Worm (Caenorhabditis elegans) whole organism, young adult: Measurements from ENCODE around the gene mif-2.

Experiments used
- B0336.3 ChIP-seq: fragments of 200-800 bp; sonication (Bioruptor generic); IDR thresholded peaks from 2 replicates; pipeline ENCODE4 v1.3.6; 2022; ENCODE audit warnings: missing genetic modification characterization, missing compliant biosample characterization
- F10E7.11 ChIP-seq: sonication (generic microtip); optimal IDR thresholded peaks from 2 replicates; lab custom pipeline; 2017; ENCODE audit warnings: mild to moderate bottlenecking, missing genetic modification characterization, moderate library complexity, missing compliant biosample characterization
- F22D6.2 ChIP-seq: sonication (generic microtip); optimal IDR thresholded peaks from 2 replicates; lab custom pipeline; 2016; ENCODE audit warnings: mild to moderate bottlenecking, missing genetic modification characterization, missing compliant biosample characterization
- K11D2.4 ChIP-seq: fragments of 200-800 bp; sonication (Bioruptor generic); IDR thresholded peaks from 2 replicates; pipeline ENCODE4 v1.3.6; 2022; ENCODE audit warnings: missing genetic modification reagents, missing genetic modification characterization, missing compliant biosample characterization
- T26A5.8 ChIP-seq: sonication (generic microtip); optimal IDR thresholded peaks from 2 replicates; lab custom pipeline; 2016; ENCODE audit warnings: missing genetic modification characterization, missing compliant biosample characterization
- Y56A3A.18 ChIP-seq: fragments of 200-800 bp; sonication (Bioruptor generic); IDR thresholded peaks from 2 replicates; pipeline ENCODE4 v1.3.6; 2022; ENCODE audit warnings: missing genetic modification reagents, missing genetic modification characterization, missing compliant biosample characterization
- Y67H2A.10 ChIP-seq: fragments of 200-800 bp; sonication (Bioruptor generic); conservative IDR thresholded peaks from 2 replicates; pipeline ENCODE4 v1.3.6; 2022; ENCODE audit warnings: missing genetic modification reagents, missing genetic modification characterization, missing compliant biosample characterization
- ZK185.1 ChIP-seq: sonication (generic microtip); optimal IDR thresholded peaks from 2 replicates; lab custom pipeline; 2016; ENCODE audit warnings: mild to moderate bottlenecking, missing genetic modification characterization, missing compliant biosample characterization; ENCODE audit not compliant: poor library complexity, severe bottlenecking
- ama-1 ChIP-seq, 3 experiments: fragments of 150-350 bp in 1 of 3; sonication (generic microtip) in 2 of 3; optimal IDR thresholded peaks; 2 replicates each; lab custom pipeline; 2014 to 2018; ENCODE audit warnings: missing biosample characterization in 2 of 3, missing genetic modification characterization in 2 of 3, missing genetic modification reagents in 2 of 3
- aptf-2 ChIP-seq: fragments of 200-800 bp; sonication (Bioruptor generic); conservative IDR thresholded peaks from 2 replicates; pipeline ENCODE4 v1.3.6; 2022; ENCODE audit warnings: missing genetic modification reagents, missing genetic modification characterization, missing compliant biosample characterization
- athp-1 ChIP-seq: sonication (generic microtip); optimal IDR thresholded peaks from 2 replicates; lab custom pipeline; 2017; ENCODE audit warnings: mild to moderate bottlenecking, missing genetic modification characterization, missing compliant biosample characterization
- attf-5 ChIP-seq: fragments of 200-800 bp; sonication (Bioruptor generic); optimal IDR thresholded peaks from 2 replicates; lab custom pipeline; 2018; ENCODE audit warnings: mild to moderate bottlenecking, missing genetic modification characterization, missing compliant biosample characterization
- ceh-27 ChIP-seq: fragments of 200-800 bp; sonication (Bioruptor generic); optimal IDR thresholded peaks from 2 replicates; lab custom pipeline; 2018; ENCODE audit warnings: mild to moderate bottlenecking, missing genetic modification characterization, moderate library complexity, missing compliant biosample characterization
- ceh-79 ChIP-seq: sonication (generic microtip); optimal IDR thresholded peaks from 2 replicates; lab custom pipeline; 2017; ENCODE audit warnings: mild to moderate bottlenecking, missing genetic modification characterization, missing compliant biosample characterization
- chd-7 ChIP-seq: sonication (generic microtip); optimal IDR thresholded peaks from 2 replicates; lab custom pipeline; 2016; ENCODE audit warnings: mild to moderate bottlenecking, missing genetic modification characterization, moderate library complexity, missing compliant biosample characterization
- die-1 ChIP-seq: sonication (generic microtip); optimal IDR thresholded peaks from 2 replicates; lab custom pipeline; 2016; ENCODE audit warnings: missing genotype, mild to moderate bottlenecking, missing genetic modification characterization, missing compliant biosample characterization
- dpl-1 ChIP-seq: fragments of 150-350 bp; optimal IDR thresholded peaks from 2 replicates; lab custom pipeline; 2014; ENCODE audit warnings: missing biosample characterization, missing genetic modification reagents, missing genetic modification characterization
- let-607 ChIP-seq, 2 experiments: fragments of 200-800 bp in 1 of 2; sonication (Bioruptor generic) in 1 of 2; sonication (generic microtip) in 1 of 2; optimal IDR thresholded peaks; 2 replicates each; lab custom pipeline; 2016 to 2018; ENCODE audit warnings: mild to moderate bottlenecking in 2 of 2, missing compliant biosample characterization in 2 of 2, missing genetic modification characterization in 2 of 2, moderate library complexity in 2 of 2, missing genotype in 1 of 2
- lin-35 ChIP-seq, 3 experiments: fragments of 150-350 bp in 2 of 3; sonication (generic microtip) in 1 of 3; optimal IDR thresholded peaks; 2 replicates each; lab custom pipeline; 2014 to 2018; ENCODE audit warnings: missing biosample characterization in 3 of 3, missing genetic modification characterization in 3 of 3, missing genetic modification reagents in 3 of 3
- lsl-1 ChIP-seq: fragments of 200-800 bp; sonication (Bioruptor generic); optimal IDR thresholded peaks from 2 replicates; lab custom pipeline; 2018; ENCODE audit warnings: mild to moderate bottlenecking, missing genetic modification characterization, moderate library complexity, missing compliant biosample characterization
- lsy-27 ChIP-seq: sonication (generic microtip); optimal IDR thresholded peaks from 2 replicates; lab custom pipeline; 2017; ENCODE audit warnings: missing genetic modification characterization, mild to moderate bottlenecking, missing compliant biosample characterization, antibody characterized with exemption, missing genotype, borderline replicate concordance; ENCODE audit not compliant: insufficient read depth
- madf-10 ChIP-seq: sonication (generic microtip); optimal IDR thresholded peaks from 2 replicates; lab custom pipeline; 2016; ENCODE audit warnings: mild to moderate bottlenecking, missing genetic modification characterization, missing compliant biosample characterization
- madf-3 ChIP-seq: fragments of 200-800 bp; sonication (Bioruptor generic); IDR thresholded peaks from 2 replicates; pipeline ENCODE4 v1.3.6; 2022; ENCODE audit warnings: missing genetic modification reagents, missing genetic modification characterization, missing compliant biosample characterization
- nfyb-1 ChIP-seq: fragments of 200-800 bp; sonication (Bioruptor generic); IDR thresholded peaks from 2 replicates; pipeline ENCODE4 v1.3.6; 2022; ENCODE audit warnings: missing genetic modification reagents, missing genetic modification characterization, missing compliant biosample characterization
- nhr-120 ChIP-seq: fragments of 200-800 bp; sonication (Bioruptor generic); IDR thresholded peaks from 2 replicates; pipeline ENCODE4 v1.3.6; 2022; ENCODE audit warnings: missing genetic modification characterization, missing compliant biosample characterization
- nhr-80 ChIP-seq: sonication (generic microtip); optimal IDR thresholded peaks from 2 replicates; lab custom pipeline; 2016; ENCODE audit warnings: missing genetic modification characterization, missing compliant biosample characterization
- rcor-1 ChIP-seq: fragments of 200-800 bp; sonication (Bioruptor generic); IDR thresholded peaks from 2 replicates; pipeline ENCODE4 v1.3.6; 2022; ENCODE audit warnings: missing genetic modification reagents, missing genetic modification characterization, missing compliant biosample characterization
- snpc-3.4 ChIP-seq: sonication (generic microtip); optimal IDR thresholded peaks from 2 replicates; lab custom pipeline; 2017; ENCODE audit warnings: missing genetic modification characterization, mild to moderate bottlenecking, missing compliant biosample characterization, antibody characterized with exemption, moderate library complexity, missing genotype, missing genetic modification reagents
- sptf-2 ChIP-seq: fragments of 200-800 bp; sonication (Bioruptor generic); optimal IDR thresholded peaks from 2 replicates; lab custom pipeline; 2018; ENCODE audit warnings: mild to moderate bottlenecking, missing genetic modification characterization, missing compliant biosample characterization
- unc-62 ChIP-seq: fragments of 150-350 bp; optimal IDR thresholded peaks from 2 replicates; lab custom pipeline; 2014; ENCODE audit warnings: missing biosample characterization, missing genetic modification reagents, missing genetic modification characterization
- xnd-1 ChIP-seq: sonication (generic microtip); optimal IDR thresholded peaks from 2 replicates; lab custom pipeline; 2016; ENCODE audit warnings: missing genotype, missing genetic modification reagents, missing genetic modification characterization, missing compliant biosample characterization
- zim-3 ChIP-seq: sonication (generic microtip); optimal IDR thresholded peaks from 2 replicates; lab custom pipeline; 2017; ENCODE audit warnings: mild to moderate bottlenecking, missing genetic modification characterization, moderate library complexity, missing compliant biosample characterization
- ztf-26 ChIP-seq: sonication (generic microtip); optimal IDR thresholded peaks from 2 replicates; lab custom pipeline; 2017; ENCODE audit warnings: missing genetic modification characterization, missing compliant biosample characterization
- ztf-6 ChIP-seq: fragments of 200-800 bp; sonication (Bioruptor generic); IDR thresholded peaks from 2 replicates; pipeline ENCODE4 v1.3.6; 2022; ENCODE audit warnings: missing genetic modification reagents, missing genetic modification characterization, missing compliant biosample characterization

mif-2 gene

ce11 chrV:11947414-11947954 lies 30.8 kb downstream of the mif-2 start:
- no peak for TF ChIP-seq ama-1 (optimal IDR thresholded peaks at IDR 0.05; lab: Kevin White, UChicago)
- no peak for TF ChIP-seq ama-1 (GFP tag; optimal IDR thresholded peaks at IDR 0.05; lab: Kevin White, UChicago)
- TF ChIP-seq attf-5 (GFP tag; lab: Kevin White, UChicago) = no peak
- no peak for TF ChIP-seq nfyb-1
- TF ChIP-seq F22D6.2 (tag; lab: Kevin White, UChicago) = no peak
- TF ChIP-seq nhr-80 (tag; lab: Kevin White, UChicago) = no peak

- TF ChIP-seq rcor-1 (no peak), zim-3 (no peak), lin-35 (GFP tag; optimal IDR thresholded peaks at IDR 0.05; lab: Kevin White, UChicago) (no peak), ztf-26 (tag; lab: Kevin White, UChicago) (no peak), ztf-6 (GFP tag; lab: Robert Waterston, UW) (no peak), dpl-1 (GFP tag; lab: Kevin White, UChicago) (no peak), ceh-79 (tag; lab: Kevin White, UChicago) (no peak), nhr-120 (GFP tag; lab: Robert Waterston, UW) (no peak), xnd-1 (tag; lab: Kevin White, UChicago) (no peak), unc-62 (GFP tag; lab: Kevin White, UChicago) (no peak), ceh-27 (GFP tag; lab: Kevin White, UChicago) (no peak), snpc-3.4 (tag; lab: Kevin White, UChicago) (no peak), attf-5 (GFP tag; lab: Kevin White, UChicago) (no peak), madf-10 (tag; lab: Kevin White, UChicago) (no peak), athp-1 (tag; lab: Kevin White, UChicago) (no peak), lsl-1 (GFP tag; lab: Kevin White, UChicago) (no peak)
- TF ChIP-seq, all 124 proteins: peak for 0
These were observed 31.4 kb downstream of the mif-2 start for ce11 chrV:11946818-11947217.

ce11 chrV:11945429-11945828 lies 32.8 kb downstream of the mif-2 start:
- TF ChIP-seq aptf-2 (GFP tag; lab: Robert Waterston, UW) (no peak), T26A5.8 (tag; lab: Kevin White, UChicago) (no peak), sptf-2 (no peak), lsl-1 (GFP tag; lab: Kevin White, UChicago) (no peak), Y67H2A.10 (GFP tag; lab: Robert Waterston, UW) (no peak), chd-7 (tag; lab: Kevin White, UChicago) (no peak), F10E7.11 (tag; lab: Kevin White, UChicago) (no peak), lsy-27 (tag; lab: Kevin White, UChicago) (no peak), Y56A3A.18 (no peak), die-1 (tag; lab: Kevin White, UChicago) (no peak), madf-3 (GFP tag; lab: Robert Waterston, UW) (no peak), K11D2.4 (GFP tag; lab: Robert Waterston, UW) (no peak), ZK185.1 (no peak), dpl-1 (GFP tag; lab: Kevin White, UChicago) (no peak)

ce11 chrV:11943737-11944136 lies 34.5 kb downstream of the mif-2 start:
- TF ChIP-seq ztf-26 (tag; lab: Kevin White, UChicago) = no peak
- TF ChIP-seq rcor-1 = no peak
- no peak for TF ChIP-seq let-607 (tag; optimal IDR thresholded peaks at IDR 0.05; lab: Kevin White, UChicago)
- no peak for TF ChIP-seq B0336.3 (GFP tag; lab: Robert Waterston, UW)
- no peak for TF ChIP-seq ceh-79 (tag; lab: Kevin White, UChicago)
- no peak for TF ChIP-seq Y56A3A.18
